Fruit fly (Drosophila melanogaster): ENCODE results near the gene Proc.

Proc gene

DNA sequence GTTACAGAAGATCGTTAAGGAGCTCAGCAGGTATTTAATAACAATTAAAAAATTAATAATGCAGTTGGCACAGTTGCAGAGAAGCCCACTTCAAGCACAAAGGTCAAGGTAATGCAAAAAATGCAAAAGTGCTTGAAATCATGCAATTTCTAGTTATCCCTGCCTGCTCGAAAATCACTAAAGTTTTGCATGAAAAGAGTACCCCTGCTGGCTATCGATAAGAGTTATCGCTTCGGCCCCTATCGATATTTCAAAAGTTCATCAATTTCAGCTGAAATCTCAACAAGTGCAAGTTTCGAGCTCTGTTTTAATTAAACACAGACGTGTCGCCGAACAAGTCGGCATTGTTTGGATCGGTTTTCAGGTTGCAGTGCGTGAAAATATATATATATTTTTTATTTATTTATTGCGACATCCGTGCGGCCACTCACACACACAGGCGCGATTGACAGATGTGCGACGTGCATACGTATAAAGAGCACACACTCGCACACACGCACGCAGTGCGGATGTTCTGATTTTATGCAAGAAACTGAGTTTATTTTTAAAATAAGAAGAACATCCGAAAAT lies 49.9 kb downstream of the Proc start (continued):
- no peak for TF ChIP-seq lov (optimal IDR thresholded peaks at IDR 0.05)
- 0 out of 3 replicates have a peak, but pooled peaks have one; percentile 62 for TF ChIP-seq lov (GFP tag; IDR thresholded peaks at IDR 0.05)
- TF ChIP-seq Hmx (GFP tag; optimal IDR thresholded peaks at IDR 0.05), result no peak
- peak; percentile 44 for TF ChIP-seq Mes4 (GFP tag; optimal IDR thresholded peaks at IDR 0.05)
- TF ChIP-seq da (GFP tag; optimal IDR thresholded peaks at IDR 0.05), result no peak
- no peak for TF ChIP-seq run (tag; optimal IDR thresholded peaks at IDR 0.05)
- peak; percentile 48; the same call in 1 of the 3 replicates for TF ChIP-seq H15 (GFP tag; IDR thresholded peaks at IDR 0.05)
- peak; percentile 70 for TF ChIP-seq NFAT (GFP tag; IDR thresholded peaks at IDR 0.05)
- TF ChIP-seq CG16779 (GFP tag; IDR thresholded peaks at IDR 0.05), result 0 out of 2 replicates have a peak, but pooled peaks have one; percentile 45
- peak; percentile 79; the same call in 2 of the 3 replicates for TF ChIP-seq hb (GFP tag; IDR thresholded peaks at IDR 0.05; ENCODE audit: partially characterized antibody)
- no peak for TF ChIP-seq CG11398 (GFP tag; optimal IDR thresholded peaks at IDR 0.05)
- peak; percentile 54 for TF ChIP-seq CG8281 (tag; optimal IDR thresholded peaks at IDR 0.05)
- TF ChIP-seq CG14441 (GFP tag; IDR thresholded peaks at IDR 0.05), result peak; percentile 50; the same call in 1 of the 2 replicates
- peak; percentile 14; the same call in 1 of the 2 replicates for TF ChIP-seq CG6272 (GFP tag; IDR thresholded peaks at IDR 0.05)
- no peak for TF ChIP-seq CG1602 (GFP tag; optimal IDR thresholded peaks at IDR 0.05)
- peak; percentile 63 for TF ChIP-seq CG9727 (GFP tag; optimal IDR thresholded peaks at IDR 0.05)
- peak; percentile 98 for TF ChIP-seq wek (GFP tag; optimal IDR thresholded peaks at IDR 0.05)
- 0 out of 3 replicates have a peak, but pooled peaks have one; percentile 56 for TF ChIP-seq ken (GFP tag; IDR thresholded peaks at IDR 0.05)
- TF ChIP-seq CG6689 (GFP tag; IDR thresholded peaks at IDR 0.05), result 0 out of 2 replicates have a peak, but pooled peaks have one; percentile 38
- TF ChIP-seq Vsx1 (GFP tag; optimal IDR thresholded peaks at IDR 0.05), result no peak
- TF ChIP-seq CG1647 (GFP tag; optimal IDR thresholded peaks at IDR 0.05), result no peak
- no peak for TF ChIP-seq pfk (GFP tag; optimal IDR thresholded peaks at IDR 0.05)
- 0 out of 2 replicates have a peak, but pooled peaks have one; percentile 29 for TF ChIP-seq sim (GFP tag; IDR thresholded peaks at IDR 0.05)
- TF ChIP-seq HLH4C (GFP tag; IDR thresholded peaks at IDR 0.05; ENCODE audit: partially characterized antibody), result peak; percentile 85
- peak; percentile 64 for TF ChIP-seq CG14710 (tag; optimal IDR thresholded peaks at IDR 0.05)
- TF ChIP-seq Spps (tag; optimal IDR thresholded peaks at IDR 0.05), result no peak
- peak; percentile 64; the same call in 2 of the 3 replicates for TF ChIP-seq CG7963 (GFP tag; IDR thresholded peaks at IDR 0.05; ENCODE audit: partially characterized antibody)
- TF ChIP-seq ATbp (GFP tag; optimal IDR thresholded peaks at IDR 0.05), result no peak
- TF ChIP-seq BtbVII (GFP tag; optimal IDR thresholded peaks at IDR 0.05), result peak; percentile 23
- peak; percentile 35 for TF ChIP-seq CG4820 (GFP tag; optimal IDR thresholded peaks at IDR 0.05)
- peak; percentile 68 for TF ChIP-seq kah (GFP tag; optimal IDR thresholded peaks at IDR 0.05)
- no peak for TF ChIP-seq Tbp (GFP tag; optimal IDR thresholded peaks at IDR 0.05)
- TF ChIP-seq CG2199 (GFP tag; IDR thresholded peaks at IDR 0.05), result 0 out of 3 replicates have a peak, but pooled peaks have one; percentile 14
- peak; percentile 77 for TF ChIP-seq inv (GFP tag; IDR thresholded peaks at IDR 0.05; ENCODE audit: partially characterized antibody)
- no peak for TF ChIP-seq D19B (GFP tag; optimal IDR thresholded peaks at IDR 0.05)
- peak; percentile 53 for TF ChIP-seq Dip3 (GFP tag; optimal IDR thresholded peaks at IDR 0.05)
- TF ChIP-seq CG4854 (GFP tag; optimal IDR thresholded peaks at IDR 0.05), result peak; percentile 28
- no peak for TF ChIP-seq btn (GFP tag; optimal IDR thresholded peaks at IDR 0.05)
- TF ChIP-seq Xbp1 (GFP tag; optimal IDR thresholded peaks at IDR 0.05), result peak; percentile 75
- TF ChIP-seq en (GFP tag; optimal IDR thresholded peaks at IDR 0.05), result no peak
- peak; percentile 60 for TF ChIP-seq CoRest (tag; optimal IDR thresholded peaks at IDR 0.05)
- peak; percentile 69; the same call in 1 of the 2 replicates for TF ChIP-seq vvl (GFP tag; IDR thresholded peaks at IDR 0.05)
- no peak for TF ChIP-seq CG8765 (GFP tag; IDR thresholded peaks at IDR 0.05)
- no peak for TF ChIP-seq Jarid2 (GFP tag; optimal IDR thresholded peaks at IDR 0.05)
- TF ChIP-seq Trl (optimal IDR thresholded peaks at IDR 0.05), result no peak
- peak; percentile 45 for TF ChIP-seq Trl (GFP tag; optimal IDR thresholded peaks at IDR 0.05)
- TF ChIP-seq luna (GFP tag; optimal IDR thresholded peaks at IDR 0.05), result no peak
- TF ChIP-seq sug (tag; optimal IDR thresholded peaks at IDR 0.05), result peak; percentile 58
- peak; percentile 60; the same call in 2 of the 3 replicates for TF ChIP-seq zfh1 (GFP tag; IDR thresholded peaks at IDR 0.05)
- no peak for TF ChIP-seq pros (GFP tag; optimal IDR thresholded peaks at IDR 0.05)

Data from whole organism, embryonic.